Fruit fly (Drosophila melanogaster): ENCODE data around the gene chm.

The chm gene

DNA sequence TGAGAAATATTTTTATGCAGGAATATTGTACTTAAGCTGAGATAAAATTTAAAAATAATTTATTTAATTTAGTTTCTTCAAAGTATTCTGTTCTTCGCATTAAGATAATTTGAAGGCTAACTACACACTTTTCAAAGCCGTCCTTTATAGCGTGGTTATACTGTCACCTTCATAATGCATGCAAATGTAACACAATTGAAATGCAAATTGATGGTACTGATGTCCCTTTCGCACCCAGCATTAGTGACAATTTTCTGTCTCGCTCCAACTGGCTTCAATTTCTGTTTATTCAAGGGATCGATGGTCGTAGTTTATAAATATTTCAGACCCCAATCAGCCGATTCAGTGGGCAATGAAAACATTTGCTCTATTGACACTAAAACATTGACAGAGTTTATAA, 26.3 kb downstream of the chm start:
- TF ChIP-seq bab1 (GFP tag; optimal IDR thresholded peaks at IDR 0.05) = peak; percentile 9
- no peak for TF ChIP-seq CG14711 (tag; optimal IDR thresholded peaks at IDR 0.05)
- no peak for TF ChIP-seq Hr96 (GFP tag; optimal IDR thresholded peaks at IDR 0.05)
- TF ChIP-seq cic (GFP tag; optimal IDR thresholded peaks at IDR 0.05) = no peak
- peak; percentile 19 for TF ChIP-seq tj (GFP tag; optimal IDR thresholded peaks at IDR 0.05)
- no peak for TF ChIP-seq Clk (GFP tag; optimal IDR thresholded peaks at IDR 0.05)
- peak; percentile 2 for TF ChIP-seq CG7101 (tag; optimal IDR thresholded peaks at IDR 0.05)
- no peak for TF ChIP-seq pad (GFP tag; optimal IDR thresholded peaks at IDR 0.05)
- TF ChIP-seq CG12768 (GFP tag; optimal IDR thresholded peaks at IDR 0.05) = no peak
- peak; percentile 36 for TF ChIP-seq CG33017 (tag; optimal IDR thresholded peaks at IDR 0.05)
- no peak for TF ChIP-seq kay (GFP tag; ENCODE audit: borderline replicate concordance)
- TF ChIP-seq Mnt (GFP tag; optimal IDR thresholded peaks at IDR 0.05) = no peak
- TF ChIP-seq CG1620 (GFP tag; optimal IDR thresholded peaks at IDR 0.05) = no peak

- TF ChIP-seq tj (GFP tag; optimal IDR thresholded peaks at IDR 0.05) = no peak
- TF ChIP-seq Crg-1 (GFP tag; optimal IDR thresholded peaks at IDR 0.05) = no peak
- no peak for TF ChIP-seq pad (GFP tag; optimal IDR thresholded peaks at IDR 0.05)
- TF ChIP-seq CG33017 (tag; optimal IDR thresholded peaks at IDR 0.05) = no peak
- TF ChIP-seq toe (GFP tag; optimal IDR thresholded peaks at IDR 0.05) = no peak
- TF ChIP-seq CG7045 (GFP tag; optimal IDR thresholded peaks at IDR 0.05) = no peak
- no peak for TF ChIP-seq CG11617 (GFP tag; optimal IDR thresholded peaks at IDR 0.05)
- TF ChIP-seq CG5204 (GFP tag; optimal IDR thresholded peaks at IDR 0.05) = no peak
- peak; percentile 69 for TF ChIP-seq kay (GFP tag; ENCODE audit: borderline replicate concordance)
- no peak for TF ChIP-seq Hr96 (GFP tag; optimal IDR thresholded peaks at IDR 0.05)
- no peak for TF ChIP-seq bab1 (GFP tag; optimal IDR thresholded peaks at IDR 0.05)
- no peak for TF ChIP-seq Mnt (GFP tag; optimal IDR thresholded peaks at IDR 0.05)
- peak; percentile 5 for TF ChIP-seq CG12768 (GFP tag; optimal IDR thresholded peaks at IDR 0.05)
- TF ChIP-seq Clk (GFP tag; optimal IDR thresholded peaks at IDR 0.05) = no peak
- TF ChIP-seq ovo (GFP tag; optimal IDR thresholded peaks at IDR 0.05) = no peak
- TF ChIP-seq cic (GFP tag; optimal IDR thresholded peaks at IDR 0.05) = peak; percentile 25
- TF ChIP-seq cnc (optimal IDR thresholded peaks at IDR 0.05) = peak in 1 of 2 experiments; percentile 13
- no peak for TF ChIP-seq CG14711 (tag; optimal IDR thresholded peaks at IDR 0.05)
- no peak for TF ChIP-seq CG1620 (GFP tag; optimal IDR thresholded peaks at IDR 0.05)
These were observed 28.3 kb downstream of the chm start for dm6 chr2L:7440458-7441018.

DNA sequence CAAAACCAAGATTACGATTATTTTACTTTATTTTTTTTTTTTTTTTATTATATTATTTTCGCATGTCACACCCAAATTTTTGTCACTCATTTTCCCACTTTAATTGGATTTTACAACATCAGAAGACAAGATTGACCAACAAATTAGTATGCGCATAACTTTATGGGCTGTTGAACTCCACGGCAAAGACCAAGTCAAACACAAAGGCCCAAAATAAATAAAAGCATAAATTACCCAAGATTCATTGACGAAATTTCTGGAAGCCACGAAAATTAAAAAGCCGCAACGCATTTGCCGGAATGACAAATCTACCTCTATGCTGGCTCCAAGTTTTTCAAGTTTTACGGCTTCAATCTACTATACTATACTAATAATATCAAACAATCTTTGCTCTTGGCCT, 29.9 kb downstream of the chm start:
- TF ChIP-seq Hr96 (GFP tag; optimal IDR thresholded peaks at IDR 0.05) (no peak), tj (GFP tag; optimal IDR thresholded peaks at IDR 0.05) (no peak), CG1620 (GFP tag; optimal IDR thresholded peaks at IDR 0.05) (no peak), Mnt (GFP tag; optimal IDR thresholded peaks at IDR 0.05) (no peak), pad (GFP tag; optimal IDR thresholded peaks at IDR 0.05) (no peak), CG7045 (GFP tag; optimal IDR thresholded peaks at IDR 0.05) (no peak), toe (GFP tag; optimal IDR thresholded peaks at IDR 0.05) (no peak), cic (GFP tag; optimal IDR thresholded peaks at IDR 0.05) (no peak), CG12768 (GFP tag; optimal IDR thresholded peaks at IDR 0.05) (no peak), CG33017 (tag; optimal IDR thresholded peaks at IDR 0.05) (no peak), Clk (GFP tag; optimal IDR thresholded peaks at IDR 0.05) (no peak), Crg-1 (GFP tag; optimal IDR thresholded peaks at IDR 0.05) (no peak), kay (GFP tag; ENCODE audit: borderline replicate concordance) (no peak), cnc (optimal IDR thresholded peaks at IDR 0.05) (no peak), CG5204 (GFP tag; optimal IDR thresholded peaks at IDR 0.05) (no peak), CG11617 (GFP tag; optimal IDR thresholded peaks at IDR 0.05) (no peak)

DNA sequence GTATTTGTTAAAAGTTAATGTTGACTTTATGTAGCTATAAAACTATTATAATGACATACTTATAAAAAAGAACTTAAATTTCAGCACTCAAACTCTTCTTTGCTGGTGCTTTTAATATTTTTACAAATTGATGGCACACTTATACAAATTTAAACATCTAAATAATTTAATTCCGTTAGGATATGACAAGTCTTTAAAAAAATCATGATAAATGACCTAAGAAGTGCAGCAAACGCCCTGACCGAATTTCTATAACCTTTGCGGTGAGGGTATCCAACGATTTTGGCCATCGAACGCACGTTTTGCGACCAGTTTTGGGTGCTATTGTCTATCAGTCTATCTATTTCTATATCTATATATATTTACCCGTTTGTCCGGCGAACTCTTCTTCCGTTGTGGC, 30.7 kb downstream of the chm start:
- TF ChIP-seq Clk (GFP tag; optimal IDR thresholded peaks at IDR 0.05) (no peak), toe (GFP tag; optimal IDR thresholded peaks at IDR 0.05) (no peak), CG12768 (GFP tag; optimal IDR thresholded peaks at IDR 0.05) (no peak), CG33017 (tag; optimal IDR thresholded peaks at IDR 0.05) (no peak), CG7045 (GFP tag; optimal IDR thresholded peaks at IDR 0.05) (no peak), CG14711 (tag; optimal IDR thresholded peaks at IDR 0.05) (no peak), cic (GFP tag; optimal IDR thresholded peaks at IDR 0.05) (no peak), kay (GFP tag; ENCODE audit: borderline replicate concordance) (no peak), pad (GFP tag; optimal IDR thresholded peaks at IDR 0.05) (no peak), bab1 (GFP tag; optimal IDR thresholded peaks at IDR 0.05) (no peak), CG11617 (GFP tag; optimal IDR thresholded peaks at IDR 0.05) (no peak), Mnt (GFP tag; optimal IDR thresholded peaks at IDR 0.05) (no peak), cnc (optimal IDR thresholded peaks at IDR 0.05) (no peak), tj (GFP tag; optimal IDR thresholded peaks at IDR 0.05) (no peak), Hr96 (GFP tag; optimal IDR thresholded peaks at IDR 0.05) (no peak), ovo (GFP tag; optimal IDR thresholded peaks at IDR 0.05) (no peak), CG5204 (GFP tag; optimal IDR thresholded peaks at IDR 0.05) (no peak)

DNA sequence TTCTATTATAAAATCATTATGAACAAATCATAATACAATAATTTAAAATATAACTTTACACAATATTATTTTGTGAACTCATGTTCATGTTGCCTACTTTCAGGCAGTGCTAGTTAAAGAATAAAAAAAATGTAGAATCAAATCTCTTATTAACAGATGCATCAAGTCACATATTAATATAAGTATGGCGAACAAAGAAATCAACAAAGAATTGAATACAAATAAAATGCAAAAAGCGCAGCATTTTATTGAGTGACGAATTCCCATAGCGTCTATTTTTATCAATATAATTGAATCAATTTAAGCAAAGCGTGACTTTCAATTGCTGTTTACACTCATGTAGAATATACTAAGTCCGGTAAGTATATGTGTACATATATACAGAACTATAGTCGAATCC, 35.6 kb downstream of the chm start:
- TF ChIP-seq kay (GFP tag; ENCODE audit: borderline replicate concordance) (peak; percentile 56), bab1 (GFP tag; optimal IDR thresholded peaks at IDR 0.05) (no peak), Crg-1 (GFP tag; optimal IDR thresholded peaks at IDR 0.05) (no peak)

dm6 chr2L:7448371-7448770, 36.2 kb downstream of the chm start:
- TF ChIP-seq CG7045 (GFP tag; optimal IDR thresholded peaks at IDR 0.05) = no peak
- TF ChIP-seq toe (GFP tag; optimal IDR thresholded peaks at IDR 0.05) = no peak
- TF ChIP-seq CG1620 (GFP tag; optimal IDR thresholded peaks at IDR 0.05) = no peak
- TF ChIP-seq CG11617 (GFP tag; optimal IDR thresholded peaks at IDR 0.05) = no peak
- no peak for TF ChIP-seq pad (GFP tag; optimal IDR thresholded peaks at IDR 0.05)
- no peak for TF ChIP-seq ovo (GFP tag; optimal IDR thresholded peaks at IDR 0.05)
- no peak for TF ChIP-seq tj (GFP tag; optimal IDR thresholded peaks at IDR 0.05)
- TF ChIP-seq bab1 (GFP tag; optimal IDR thresholded peaks at IDR 0.05) = no peak
- TF ChIP-seq Clk (GFP tag; optimal IDR thresholded peaks at IDR 0.05) = no peak
- TF ChIP-seq CG12768 (GFP tag; optimal IDR thresholded peaks at IDR 0.05) = no peak
- TF ChIP-seq Mnt (GFP tag; optimal IDR thresholded peaks at IDR 0.05) = no peak
- TF ChIP-seq Hr96 (GFP tag; optimal IDR thresholded peaks at IDR 0.05) = no peak
- no peak for TF ChIP-seq CG5204 (GFP tag; optimal IDR thresholded peaks at IDR 0.05)
- TF ChIP-seq CG33017 (tag; optimal IDR thresholded peaks at IDR 0.05) = no peak
- no peak for TF ChIP-seq CG14711 (tag; optimal IDR thresholded peaks at IDR 0.05)
- no peak for TF ChIP-seq cic (GFP tag; optimal IDR thresholded peaks at IDR 0.05)
- TF ChIP-seq kay (GFP tag; ENCODE audit: borderline replicate concordance) = no peak
- TF ChIP-seq Crg-1 (GFP tag; optimal IDR thresholded peaks at IDR 0.05) = no peak

All from whole organism, adult.